Worm (Caenorhabditis elegans): ENCODE measurements around the gene catp-3.

DNA sequence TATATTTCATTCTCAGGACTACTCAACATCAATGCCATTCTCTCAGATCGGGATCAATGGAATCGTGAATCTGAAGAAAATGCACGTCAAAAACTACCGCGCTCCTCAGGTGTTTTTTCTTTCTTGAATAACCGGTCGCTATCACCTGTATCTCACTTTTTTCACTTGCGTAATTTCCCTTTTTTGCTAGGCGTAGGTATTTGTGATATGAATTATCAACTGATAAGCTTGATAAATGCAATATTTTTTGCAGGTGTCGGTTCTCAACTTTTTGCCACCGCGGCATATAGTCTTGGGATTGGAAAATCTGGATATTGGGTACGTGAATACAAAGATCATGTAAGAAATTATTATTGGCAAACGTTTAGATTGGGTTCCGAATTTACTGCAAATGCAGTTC, 20.6 kb upstream of the catp-3 start:
- TF ChIP-seq hlh-13 (GFP tag; optimal IDR thresholded peaks at IDR 0.05): no peak
- TF ChIP-seq fkh-10 (GFP tag; optimal IDR thresholded peaks at IDR 0.05): no peak
- no peak for TF ChIP-seq hlh-30 (tag; optimal IDR thresholded peaks at IDR 0.05; ENCODE audit: insufficient read depth)
- TF ChIP-seq Y22D7AL.16 (tag; optimal IDR thresholded peaks at IDR 0.05): no peak
- no peak for TF ChIP-seq hlh-6 (tag; optimal IDR thresholded peaks at IDR 0.05)
- TF ChIP-seq ahr-1 (tag; optimal IDR thresholded peaks at IDR 0.05): no peak
- no peak for TF ChIP-seq ceh-45 (GFP tag; IDR thresholded peaks at IDR 0.05)
- no peak for TF ChIP-seq pha-2 (tag; optimal IDR thresholded peaks at IDR 0.05)
- no peak for TF ChIP-seq K02D7.2 (tag; optimal IDR thresholded peaks at IDR 0.05)
